Fruit fly (Drosophila melanogaster) whole organism, embryonic: ENCODE results near the gene GNBP2.

ENCODE experiments used
- Awh ChIP-seq: fragments of 200-800 bp; sonication (Bioruptor generic); IDR thresholded peaks from 2 replicates; pipeline ENCODE4, ENCODE4 v1.3.6; 2022; ENCODE audit warnings: missing biosample characterization, missing genetic modification characterization
- CG11504 ChIP-seq: fragments of 200-800 bp; sonication (Bioruptor generic); optimal IDR thresholded peaks from 3 replicates; lab custom pipeline; 2019; ENCODE audit warnings: missing biosample characterization, mild to moderate bottlenecking, missing genetic modification characterization, moderate library complexity
- CG12071 ChIP-seq: fragments of 200-800 bp; sonication (Bioruptor generic); optimal IDR thresholded peaks from 3 replicates; lab custom pipeline; 2018; ENCODE audit warnings: missing biosample characterization, mild to moderate bottlenecking, missing genetic modification characterization
- CG12769 ChIP-seq: fragments of 200-800 bp; sonication (Bioruptor generic); optimal IDR thresholded peaks from 2 replicates; lab custom pipeline; 2019; ENCODE audit warnings: missing biosample characterization, mild to moderate bottlenecking, missing genetic modification characterization, moderate library complexity
- CG14050 ChIP-seq: fragments of 200-800 bp; sonication (Bioruptor generic); IDR thresholded peaks from 3 replicates; pipeline ENCODE4 v1.3.6; 2022; ENCODE audit warnings: missing biosample characterization, missing genetic modification characterization
- CG14441 ChIP-seq: fragments of 200-800 bp; sonication (Bioruptor generic); IDR thresholded peaks from 2 replicates; pipeline ENCODE4 v1.3.6; 2022; ENCODE audit warnings: missing biosample characterization, missing genetic modification characterization
- CG15479 ChIP-seq: fragments of 200-800 bp; sonication (Bioruptor generic); optimal IDR thresholded peaks from 3 replicates; lab custom pipeline; 2019; ENCODE audit warnings: missing biosample characterization, mild to moderate bottlenecking, missing genetic modification characterization, moderate library complexity
- CG1647 ChIP-seq: fragments of 200-800 bp; sonication (Bioruptor generic); optimal IDR thresholded peaks from 3 replicates; lab custom pipeline; 2016; ENCODE audit warnings: missing biosample characterization, missing genetic modification characterization
- CG2116 ChIP-seq: fragments of 200-800 bp; sonication (Bioruptor generic); optimal IDR thresholded peaks from 3 replicates; lab custom pipeline; 2018; ENCODE audit warnings: missing biosample characterization, mild to moderate bottlenecking, missing genetic modification characterization
- CG2199 ChIP-seq: fragments of 200-800 bp; sonication (Bioruptor generic); IDR thresholded peaks from 3 replicates; pipeline ENCODE4 v1.3.6; 2022; ENCODE audit warnings: missing biosample characterization, missing genetic modification characterization
- CG2889 ChIP-seq: fragments of 200-800 bp; sonication (Bioruptor generic); IDR thresholded peaks from 3 replicates; pipeline ENCODE4 v1.3.6; 2022; ENCODE audit warnings: missing biosample characterization, missing genetic modification characterization
- CG30020 ChIP-seq: fragments of 200-800 bp; optimal IDR thresholded peaks from 2 replicates; lab custom pipeline; 2019; ENCODE audit warnings: missing biosample characterization, mild to moderate bottlenecking, missing genetic modification characterization, moderate library complexity
- CG4730 ChIP-seq: fragments of 200-800 bp; sonication (Bioruptor generic); IDR thresholded peaks from 2 replicates; pipeline ENCODE4 v1.3.6; 2022; ENCODE audit warnings: missing biosample characterization, missing genetic modification characterization
- CG5180 ChIP-seq: fragments of 200-800 bp; sonication (Bioruptor generic); optimal IDR thresholded peaks from 3 replicates; lab custom pipeline; 2017; ENCODE audit warnings: missing biosample characterization, missing genetic modification characterization, mild to moderate bottlenecking, moderate library complexity, missing genetic modification reagents
- CG6175 ChIP-seq: fragments of 200-800 bp; sonication (Bioruptor generic); IDR thresholded peaks from 3 replicates; pipeline ENCODE4 v1.3.6; 2022; ENCODE audit warnings: missing biosample characterization, missing genetic modification characterization
- CG6791 ChIP-seq: fragments of 200-800 bp; sonication (Bioruptor generic); IDR thresholded peaks from 3 replicates; pipeline ENCODE4 v1.3.6; 2022; ENCODE audit warnings: missing biosample characterization, missing genetic modification characterization; ENCODE audit not compliant: partially characterized antibody
- CG8388 ChIP-seq: fragments of 200-800 bp; sonication (Bioruptor generic); optimal IDR thresholded peaks from 2 replicates; lab custom pipeline; 2019; ENCODE audit warnings: missing biosample characterization, mild to moderate bottlenecking, missing genetic modification characterization, moderate library complexity
- CG8478 ChIP-seq: fragments of >200 bp; optimal IDR thresholded peaks from 2 replicates; lab custom pipeline; 2018
- CG8924 ChIP-seq: fragments of 200-800 bp; optimal IDR thresholded peaks from 3 replicates; lab custom pipeline; 2019; ENCODE audit warnings: missing biosample characterization, mild to moderate bottlenecking, missing genetic modification characterization, moderate library complexity
- D19A ChIP-seq: fragments of 200-800 bp; optimal IDR thresholded peaks from 3 replicates; lab custom pipeline; 2019; ENCODE audit warnings: missing biosample characterization, mild to moderate bottlenecking, missing genetic modification characterization, moderate library complexity
- Dll ChIP-seq: fragments of 200-800 bp; sonication (Bioruptor generic); IDR thresholded peaks from 4 replicates; pipeline ENCODE4 v1.3.6; 2022; ENCODE audit warnings: missing biosample characterization, missing genetic modification characterization; ENCODE audit not compliant: partially characterized antibody
- Eip74EF ChIP-seq, 2 experiments: fragments of 200-800 bp in 1 of 2; fragments of >200 bp in 1 of 2; sonication (Bioruptor generic) in 1 of 2; optimal IDR thresholded peaks; 2 replicates each; lab custom pipeline; 2017 to 2019; ENCODE audit warnings: missing biosample characterization in 2 of 2, missing genetic modification characterization in 2 of 2, mild to moderate bottlenecking in 1 of 2, moderate library complexity in 1 of 2
- Nf-YB ChIP-seq: fragments of 200-800 bp; sonication (Bioruptor generic); optimal IDR thresholded peaks from 3 replicates; lab custom pipeline; 2019; ENCODE audit warnings: missing biosample characterization, mild to moderate bottlenecking, missing genetic modification characterization, moderate library complexity
- Opbp ChIP-seq: fragments of 200-800 bp; sonication (Bioruptor generic); IDR thresholded peaks from 3 replicates; pipeline ENCODE4 v1.3.6; 2022; ENCODE audit warnings: missing biosample characterization, missing genetic modification characterization; ENCODE audit not compliant: partially characterized antibody
- Pdp1 ChIP-seq, 2 experiments: fragments of 200-800 bp; sonication (Bioruptor generic); optimal IDR thresholded peaks; 3 replicates each; lab custom pipeline; 2016; ENCODE audit warnings: missing biosample characterization in 2 of 2, missing genetic modification characterization in 2 of 2, mild to moderate bottlenecking in 1 of 2, moderate library complexity in 1 of 2
- abd-A ChIP-seq: fragments of 200-800 bp; sonication (Bioruptor generic); optimal IDR thresholded peaks from 3 replicates; lab custom pipeline; 2019; ENCODE audit warnings: missing biosample characterization, mild to moderate bottlenecking, missing genetic modification characterization, moderate library complexity
- aop ChIP-seq: fragments of 200-800 bp; sonication (Bioruptor generic); IDR thresholded peaks from 2 replicates; pipeline ENCODE4 v1.3.6; 2022; ENCODE audit warnings: missing biosample characterization, missing genetic modification characterization
- crol ChIP-seq: fragments of 200-800 bp; sonication (Bioruptor generic); IDR thresholded peaks from 2 replicates; pipeline ENCODE4 v1.3.6; 2022; ENCODE audit warnings: missing biosample characterization, missing genetic modification characterization
- exex ChIP-seq: fragments of 200-800 bp; sonication (Bioruptor generic); optimal IDR thresholded peaks from 4 replicates; lab custom pipeline; 2018; ENCODE audit warnings: missing biosample characterization, mild to moderate bottlenecking, missing genetic modification characterization, moderate library complexity
- gcm ChIP-seq: fragments of 200-800 bp; sonication (Bioruptor generic); optimal IDR thresholded peaks from 2 replicates; lab custom pipeline; 2019; ENCODE audit warnings: missing biosample characterization, mild to moderate bottlenecking, missing genetic modification characterization, moderate library complexity
- grau ChIP-seq: fragments of 200-800 bp; optimal IDR thresholded peaks from 3 replicates; lab custom pipeline; 2019; ENCODE audit warnings: missing biosample characterization, mild to moderate bottlenecking, missing genetic modification characterization, moderate library complexity
- hbn ChIP-seq: fragments of 200-800 bp; sonication (Bioruptor generic); IDR thresholded peaks from 2 replicates; pipeline ENCODE4 v1.3.6; 2022; ENCODE audit warnings: missing biosample characterization, missing genetic modification characterization; ENCODE audit not compliant: partially characterized antibody
- hkb ChIP-seq, 2 experiments: fragments of 200-800 bp in 1 of 2; fragments of >200 bp in 1 of 2; sonication (Bioruptor generic) in 1 of 2; IDR thresholded peaks in 1 of 2; optimal IDR thresholded peaks in 1 of 2; 2 replicates each; pipeline versions ENCODE4 v1.3.6 to Lab custom; 2017 to 2022; ENCODE audit warnings: missing biosample characterization in 1 of 2, missing genetic modification characterization in 1 of 2
- kah ChIP-seq: fragments of 200-800 bp; sonication (Bioruptor generic); optimal IDR thresholded peaks from 2 replicates; lab custom pipeline; 2018; ENCODE audit warnings: missing biosample characterization, mild to moderate bottlenecking, missing genetic modification characterization
- kni ChIP-seq: fragments of 200-800 bp; sonication (Bioruptor generic); optimal IDR thresholded peaks from 3 replicates; lab custom pipeline; 2017; ENCODE audit warnings: mild to moderate bottlenecking, missing biosample characterization, missing genetic modification reagents, missing genetic modification characterization
- lov ChIP-seq, 2 experiments: fragments of 200-800 bp in 1 of 2; fragments of >200 bp in 1 of 2; sonication (Bioruptor generic) in 1 of 2; IDR thresholded peaks in 1 of 2; optimal IDR thresholded peaks in 1 of 2; 2 replicates in 1 of 2; 3 replicates in 1 of 2; pipeline versions ENCODE4 v1.3.6 to Lab custom; 2017 to 2022; ENCODE audit warnings: missing biosample characterization in 1 of 2, missing genetic modification characterization in 1 of 2
- nom ChIP-seq: fragments of 200-800 bp; sonication (Bioruptor generic); optimal IDR thresholded peaks from 2 replicates; lab custom pipeline; 2017; ENCODE audit warnings: missing biosample characterization, missing genetic modification characterization, mild to moderate bottlenecking, moderate library complexity, missing genetic modification reagents
- pros ChIP-seq: fragments of 200-800 bp; sonication (Bioruptor generic); optimal IDR thresholded peaks from 3 replicates; lab custom pipeline; 2019; ENCODE audit warnings: missing biosample characterization, mild to moderate bottlenecking, missing genetic modification characterization, moderate library complexity
- scrt ChIP-seq: fragments of 200-800 bp; sonication (Bioruptor generic); optimal IDR thresholded peaks from 2 replicates; lab custom pipeline; 2018; ENCODE audit warnings: missing biosample characterization, mild to moderate bottlenecking, missing genetic modification characterization, moderate library complexity
- sens ChIP-seq: fragments of 200-800 bp; sonication (Bioruptor generic); peaks from one replicate; lab custom pipeline; 2016; ENCODE audit warnings: missing biosample characterization, missing genetic modification characterization
- slbo ChIP-seq: fragments of 200-800 bp; sonication (Bioruptor generic); IDR thresholded peaks from 2 replicates; pipeline ENCODE4 v1.3.6; 2022; ENCODE audit warnings: missing biosample characterization, missing genetic modification characterization
- toy ChIP-seq: fragments of 200-800 bp; sonication (Bioruptor generic); IDR thresholded peaks from 2 replicates; pipeline ENCODE4 v1.3.6; 2022; ENCODE audit warnings: missing biosample characterization, missing genetic modification characterization
- ttk ChIP-seq: fragments of 200-800 bp; sonication (Bioruptor generic); IDR thresholded peaks from 2 replicates; pipeline ENCODE4 v2.1.2; 2022; ENCODE audit warnings: missing biosample characterization, missing genetic modification characterization
- zen2 ChIP-seq: fragments of 200-800 bp; sonication (Bioruptor generic); IDR thresholded peaks from 3 replicates; pipeline ENCODE4 v1.3.6; 2022; ENCODE audit warnings: missing biosample characterization, missing genetic modification characterization; ENCODE audit not compliant: partially characterized antibody

Gene GNBP2

dm6 chr3L:18628458-18628857 lies 46.8 kb downstream of the GNBP2 start (continued):
- TF ChIP-seq abd-A (tag; lab: Kevin White, UChicago) (peak; percentile 9), CG2116 (GFP tag; lab: Kevin White, UChicago) (no peak), Eip74EF (GFP tag; optimal IDR thresholded peaks at IDR 0.05; lab: Kevin White, UChicago) (no peak), exex (peak; percentile 10), aop (GFP tag; lab: Robert Waterston, UW) (no peak), CG12769 (peak; percentile 60), CG12071 (GFP tag; lab: Kevin White, UChicago) (no peak), CG4730 (GFP tag; lab: Robert Waterston, UW) (no peak), CG1647 (GFP tag; lab: Kevin White, UChicago) (no peak), CG6175 (GFP tag; lab: Robert Waterston, UW) (0 out of 3 replicates have a peak, but pooled peaks have one; percentile 39), nom (no peak), pros (GFP tag; lab: Kevin White, UChicago) (no peak), CG8478 (lab: Kevin White, UChicago) (no peak)

dm6 chr3L:18627657-18628455 lies 47.4 kb downstream of the GNBP2 start:
- TF ChIP-seq crol (peak; percentile 90), pros (GFP tag; lab: Kevin White, UChicago) (peak; percentile 52), kah (GFP tag; lab: Kevin White, UChicago) (peak; percentile 36), Nf-YB (no peak), sens (peak; percentile 31), Pdp1 (GFP tag; optimal IDR thresholded peaks at IDR 0.05; lab: Kevin White, UChicago) (peak in 1 of 2 experiments; percentile 6), CG15479 (GFP tag; lab: Kevin White, UChicago) (peak; percentile 50), CG30020 (tag; lab: Kevin White, UChicago) (no peak), CG2889 (no peak), lov (optimal IDR thresholded peaks at IDR 0.05; lab: Kevin White, UChicago) (no peak), lov (GFP tag; IDR thresholded peaks at IDR 0.05; lab: Robert Waterston, UW) (0 out of 3 replicates have a peak, but pooled peaks have one; percentile 30), hbn (GFP tag; lab: Robert Waterston, UW) (0 out of 2 replicates have a peak, but pooled peaks have one; percentile 14), zen2 (GFP tag; lab: Robert Waterston, UW) (no peak), CG11504 (peak; percentile 88), gcm (GFP tag; lab: Kevin White, UChicago) (peak; percentile 7), CG8388 (GFP tag; lab: Kevin White, UChicago) (peak; percentile 10), CG14441 (GFP tag; lab: Robert Waterston, UW) (0 out of 2 replicates have a peak, but pooled peaks have one; percentile 12), ttk (GFP tag; lab: Robert Waterston, UW) (0 out of 2 replicates have a peak, but pooled peaks have one; percentile 31), Dll (GFP tag; lab: Robert Waterston, UW) (0 out of 4 replicates have a peak, but pooled peaks have one; percentile 27), kni (GFP tag; lab: Kevin White, UChicago) (peak; percentile 50), CG5180 (peak; percentile 88), D19A (tag; lab: Kevin White, UChicago) (peak; percentile 41), grau (no peak), CG14050 (GFP tag; lab: Robert Waterston, UW) (no peak), Awh (GFP tag; lab: Robert Waterston, UW) (0 out of 2 replicates have a peak, but pooled peaks have one; percentile 49), CG8924 (tag; lab: Kevin White, UChicago) (peak; percentile 31), slbo (GFP tag; lab: Robert Waterston, UW) (peak; percentile 13; the same call in 1 of the 2 replicates), hkb (optimal IDR thresholded peaks at IDR 0.05; lab: Kevin White, UChicago) (no peak), hkb (GFP tag; IDR thresholded peaks at IDR 0.05; lab: Robert Waterston, UW) (peak; percentile 19; the same call in 1 of the 2 replicates), scrt (peak; percentile 49), Opbp (GFP tag; lab: Robert Waterston, UW) (0 out of 3 replicates have a peak, but pooled peaks have one; percentile 7), CG6791 (peak; percentile 12; the same call in 1 of the 3 replicates), toy (no peak), CG2199 (peak; percentile 86; the same call in 2 of the 3 replicates)
